Fruit fly (Drosophila melanogaster): ENCODE results near the gene Diedel.
A peak's percentile ranks its signal among the peaks of the same experiment; 100 is the strongest.

Diedel gene

dm6 chr3R:29503406-29504116, 9.9 kb downstream of the Diedel start, which contains the start of gene Trc8 (continued):
- TF ChIP-seq PHDP (tag; optimal IDR thresholded peaks at IDR 0.05), result no peak
- no peak for TF ChIP-seq hth (optimal IDR thresholded peaks at IDR 0.05)
- no peak for TF ChIP-seq Xbp1 (GFP tag; optimal IDR thresholded peaks at IDR 0.05)
- TF ChIP-seq Opbp (GFP tag; IDR thresholded peaks at IDR 0.05; ENCODE audit: partially characterized antibody), result peak; percentile 93
- no peak for TF ChIP-seq repo (GFP tag; optimal IDR thresholded peaks at IDR 0.05)
- no peak for TF ChIP-seq CG2875 (GFP tag; optimal IDR thresholded peaks at IDR 0.05)
- no peak for TF ChIP-seq exex (tag; optimal IDR thresholded peaks at IDR 0.05)
- no peak for TF ChIP-seq sr (GFP tag; IDR thresholded peaks at IDR 0.05)
- TF ChIP-seq emc (GFP tag; optimal IDR thresholded peaks at IDR 0.05), result no peak
- TF ChIP-seq CG10959 (GFP tag; IDR thresholded peaks at IDR 0.05), result no peak
- no peak for TF ChIP-seq CG2712 (tag; optimal IDR thresholded peaks at IDR 0.05)
- TF ChIP-seq CG4424 (GFP tag; optimal IDR thresholded peaks at IDR 0.05), result no peak
- TF ChIP-seq ro (GFP tag; IDR thresholded peaks at IDR 0.05), result no peak
- TF ChIP-seq Antp (GFP tag; optimal IDR thresholded peaks at IDR 0.05), result no peak
- TF ChIP-seq ERR (GFP tag; optimal IDR thresholded peaks at IDR 0.05), result no peak
- no peak for TF ChIP-seq ATbp (GFP tag; optimal IDR thresholded peaks at IDR 0.05)
- no peak for TF ChIP-seq zfh2 (GFP tag; optimal IDR thresholded peaks at IDR 0.05)
- no peak for TF ChIP-seq CG10979 (tag; optimal IDR thresholded peaks at IDR 0.05)
- peak; percentile 46; the same call in 1 of the 2 replicates for TF ChIP-seq Rfx (GFP tag; IDR thresholded peaks at IDR 0.05)
- TF ChIP-seq pfk (GFP tag; optimal IDR thresholded peaks at IDR 0.05), result no peak
- TF ChIP-seq bigmax (GFP tag; optimal IDR thresholded peaks at IDR 0.05), result no peak
- no peak for TF ChIP-seq D19A (tag; optimal IDR thresholded peaks at IDR 0.05)
- TF ChIP-seq CG18764 (GFP tag; optimal IDR thresholded peaks at IDR 0.05), result no peak
- no peak for TF ChIP-seq gce (GFP tag; IDR thresholded peaks at IDR 0.05)
- no peak for TF ChIP-seq kay (GFP tag; optimal IDR thresholded peaks at IDR 0.05)
- no peak for TF ChIP-seq Blimp-1 (GFP tag; optimal IDR thresholded peaks at IDR 0.05)
- TF ChIP-seq Sox102F (GFP tag; optimal IDR thresholded peaks at IDR 0.05), result no peak
- TF ChIP-seq row (GFP tag; IDR thresholded peaks at IDR 0.05), result peak; percentile 25; the same call in 1 of the 3 replicates
- no peak for TF ChIP-seq Atf-2 (GFP tag; optimal IDR thresholded peaks at IDR 0.05)
- TF ChIP-seq vnd (GFP tag; IDR thresholded peaks at IDR 0.05; ENCODE audit: partially characterized antibody), result peak; percentile 81
- TF ChIP-seq CG6254 (GFP tag; optimal IDR thresholded peaks at IDR 0.05), result no peak
- TF ChIP-seq ewg (GFP tag; optimal IDR thresholded peaks at IDR 0.05), result no peak
- no peak for TF ChIP-seq peb (GFP tag; IDR thresholded peaks at IDR 0.05)
- TF ChIP-seq unc-4 (GFP tag; IDR thresholded peaks at IDR 0.05; ENCODE audit: partially characterized antibody), result peak; percentile 79
- no peak for TF ChIP-seq jigr1 (GFP tag; IDR thresholded peaks at IDR 0.05)
- peak; percentile 94 for TF ChIP-seq CG10267 (tag; optimal IDR thresholded peaks at IDR 0.05)
- no peak for TF ChIP-seq cad (GFP tag; optimal IDR thresholded peaks at IDR 0.05)
- TF ChIP-seq CG7357 (GFP tag; IDR thresholded peaks at IDR 0.05), result no peak
- TF ChIP-seq sd (tag; optimal IDR thresholded peaks at IDR 0.05), result no peak
- peak; percentile 89 for TF ChIP-seq HLH4C (GFP tag; IDR thresholded peaks at IDR 0.05; ENCODE audit: partially characterized antibody)
- peak; percentile 9 for TF ChIP-seq Nf-YC (tag; optimal IDR thresholded peaks at IDR 0.05)
- TF ChIP-seq CG4617 (GFP tag; optimal IDR thresholded peaks at IDR 0.05; ENCODE audit: borderline replicate concordance), result peak; percentile 80
- TF ChIP-seq CG30403 (GFP tag; optimal IDR thresholded peaks at IDR 0.05), result no peak
- TF ChIP-seq CG17186 (GFP tag; optimal IDR thresholded peaks at IDR 0.05), result peak; percentile 69
- no peak for TF ChIP-seq Aef1 (GFP tag; IDR thresholded peaks at IDR 0.05)
- TF ChIP-seq gcm2 (GFP tag; optimal IDR thresholded peaks at IDR 0.05), result no peak
- no peak for TF ChIP-seq grn (GFP tag; optimal IDR thresholded peaks at IDR 0.05)
- TF ChIP-seq E2f1 (GFP tag; IDR thresholded peaks at IDR 0.05), result no peak
- TF ChIP-seq cg (GFP tag; optimal IDR thresholded peaks at IDR 0.05), result no peak
- no peak for TF ChIP-seq sc (optimal IDR thresholded peaks at IDR 0.05)
- TF ChIP-seq sc (GFP tag; optimal IDR thresholded peaks at IDR 0.05), result no peak
